Fruit fly (Drosophila melanogaster) whole organism, embryonic: ENCODE results near the gene CG42822.

ENCODE experiments used
- Atf-2 ChIP-seq: fragments of 200-800 bp; sonication (Bioruptor generic); optimal IDR thresholded peaks from 2 replicates; lab custom pipeline; 2016; ENCODE audit warnings: missing biosample characterization, missing genetic modification characterization
- Bteb2 ChIP-seq: fragments of 200-800 bp; sonication (Bioruptor generic); optimal IDR thresholded peaks from 2 replicates; lab custom pipeline; 2016; ENCODE audit warnings: missing biosample characterization, missing genetic modification characterization
- CG1024 ChIP-seq: fragments of 200-800 bp; sonication (Bioruptor generic); IDR thresholded peaks from 2 replicates; pipeline ENCODE4 v1.3.6; 2022; ENCODE audit warnings: missing biosample characterization, missing genetic modification characterization
- CG10366 ChIP-seq: fragments of 200-800 bp; sonication (Bioruptor generic); IDR thresholded peaks from 2 replicates; pipeline ENCODE4 v1.3.6; 2022; ENCODE audit warnings: missing biosample characterization, missing genetic modification characterization
- CG10462 ChIP-seq: fragments of 200-800 bp; sonication (Bioruptor generic); optimal IDR thresholded peaks from 2 replicates; lab custom pipeline; 2016; ENCODE audit warnings: missing biosample characterization, missing genetic modification characterization
- CG10959 ChIP-seq: fragments of 200-800 bp; sonication (Bioruptor generic); IDR thresholded peaks from 2 replicates; pipeline ENCODE4 v1.3.6; 2022; ENCODE audit warnings: missing biosample characterization, missing genetic modification characterization
- CG10979 ChIP-seq: fragments of 200-800 bp; sonication (Bioruptor generic); optimal IDR thresholded peaks from 2 replicates; lab custom pipeline; 2018; ENCODE audit warnings: missing biosample characterization, mild to moderate bottlenecking, missing genetic modification characterization, moderate library complexity
- CG11247 ChIP-seq: fragments of 200-800 bp; sonication (Bioruptor generic); IDR thresholded peaks from 2 replicates; pipeline ENCODE4 v1.3.6; 2022; ENCODE audit warnings: missing biosample characterization, missing genetic modification characterization
- CG11695 ChIP-seq: fragments of 200-800 bp; sonication (Bioruptor generic); IDR thresholded peaks from 3 replicates; pipeline ENCODE4 v1.3.6; 2022; ENCODE audit warnings: missing biosample characterization, missing genetic modification characterization
- CG12104 ChIP-seq: fragments of 200-800 bp; sonication (Bioruptor generic); optimal IDR thresholded peaks from 3 replicates; lab custom pipeline; 2016; ENCODE audit warnings: missing biosample characterization, missing genetic modification characterization
- CG12155 ChIP-seq: fragments of 200-800 bp; sonication (Bioruptor generic); optimal IDR thresholded peaks from 3 replicates; lab custom pipeline; 2016; ENCODE audit warnings: missing biosample characterization, missing genetic modification characterization
- CG14050 ChIP-seq: fragments of 200-800 bp; sonication (Bioruptor generic); IDR thresholded peaks from 3 replicates; pipeline ENCODE4 v1.3.6; 2022; ENCODE audit warnings: missing biosample characterization, missing genetic modification characterization
- CG15269 ChIP-seq: fragments of 200-800 bp; sonication (Bioruptor generic); optimal IDR thresholded peaks from 2 replicates; lab custom pipeline; 2018; ENCODE audit warnings: missing biosample characterization, mild to moderate bottlenecking, missing genetic modification characterization, moderate library complexity
- CG17802 ChIP-seq: fragments of 200-800 bp; sonication (Bioruptor generic); optimal IDR thresholded peaks from 2 replicates; lab custom pipeline; 2018; ENCODE audit warnings: missing biosample characterization, mild to moderate bottlenecking, missing genetic modification characterization, moderate library complexity
- CG17829 ChIP-seq: fragments of 200-800 bp; optimal IDR thresholded peaks from 2 replicates; lab custom pipeline; 2019; ENCODE audit warnings: missing biosample characterization, mild to moderate bottlenecking, missing genetic modification characterization, moderate library complexity
- CG2712 ChIP-seq: fragments of 200-800 bp; optimal IDR thresholded peaks from 3 replicates; lab custom pipeline; 2019; ENCODE audit warnings: missing biosample characterization, mild to moderate bottlenecking, missing genetic modification characterization, moderate library complexity
- CG30431 ChIP-seq: fragments of 200-800 bp; sonication (Bioruptor generic); optimal IDR thresholded peaks from 2 replicates; lab custom pipeline; 2017; ENCODE audit warnings: missing biosample characterization, missing genetic modification characterization
- CG3163 ChIP-seq: fragments of 200-800 bp; sonication (Bioruptor generic); optimal IDR thresholded peaks from 3 replicates; lab custom pipeline; 2016; ENCODE audit warnings: missing biosample characterization, missing genetic modification characterization
- CG9817 ChIP-seq: fragments of 200-800 bp; sonication (Bioruptor generic); optimal IDR thresholded peaks from 2 replicates; lab custom pipeline; 2018; ENCODE audit warnings: missing biosample characterization, mild to moderate bottlenecking, missing genetic modification characterization, moderate library complexity
- CG9876 ChIP-seq: fragments of 200-800 bp; sonication (Bioruptor generic); optimal IDR thresholded peaks from 2 replicates; lab custom pipeline; 2016; ENCODE audit warnings: missing biosample characterization, missing genetic modification characterization
- CG9932 ChIP-seq: fragments of 200-800 bp; sonication (Bioruptor generic); IDR thresholded peaks from 2 replicates; pipeline ENCODE4 v1.3.6; 2022; ENCODE audit warnings: missing biosample characterization, missing genetic modification characterization
- Doc3 ChIP-seq: fragments of 200-800 bp; sonication (Bioruptor generic); IDR thresholded peaks from 3 replicates; pipeline ENCODE4 v1.3.6; 2022; ENCODE audit warnings: missing biosample characterization, missing genetic modification characterization; ENCODE audit not compliant: partially characterized antibody
- Dp ChIP-seq: fragments of 200-800 bp; sonication (Bioruptor generic); optimal IDR thresholded peaks from 2 replicates; lab custom pipeline; 2018; ENCODE audit warnings: missing biosample characterization, mild to moderate bottlenecking, missing genetic modification characterization, moderate library complexity
- ERR ChIP-seq: fragments of 200-800 bp; sonication (Bioruptor generic); optimal IDR thresholded peaks from 2 replicates; lab custom pipeline; 2016; ENCODE audit warnings: missing biosample characterization, missing genetic modification characterization
- Ets65A ChIP-seq: fragments of 200-800 bp; sonication (Bioruptor generic); peaks from one replicate; lab custom pipeline; 2016; ENCODE audit warnings: missing biosample characterization, missing genetic modification characterization
- GATAe ChIP-seq: fragments of 200-800 bp; sonication (Bioruptor generic); conservative IDR thresholded peaks from 2 replicates; pipeline ENCODE4 v1.3.6; 2022; ENCODE audit warnings: missing biosample characterization, missing genetic modification characterization
- HLH4C ChIP-seq: fragments of 200-800 bp; sonication (Bioruptor generic); IDR thresholded peaks from 3 replicates; pipeline ENCODE4 v1.3.6; 2022; ENCODE audit warnings: missing biosample characterization, missing genetic modification characterization; ENCODE audit not compliant: partially characterized antibody
- Hsf ChIP-seq: fragments of 200-800 bp; sonication (Bioruptor generic); optimal IDR thresholded peaks from 3 replicates; lab custom pipeline; 2016; ENCODE audit warnings: missing biosample characterization, missing genetic modification characterization
- Lpt ChIP-seq: fragments of >200 bp; optimal IDR thresholded peaks from 2 replicates; lab custom pipeline; 2018; ENCODE audit warnings: missing biosample characterization, missing genetic modification characterization
- MESR4 ChIP-seq: fragments of 200-800 bp; sonication (Bioruptor generic); optimal IDR thresholded peaks from 2 replicates; lab custom pipeline; 2018; ENCODE audit warnings: missing biosample characterization, mild to moderate bottlenecking, missing genetic modification characterization, moderate library complexity
- Meics ChIP-seq: fragments of 200-800 bp; sonication (Bioruptor generic); optimal IDR thresholded peaks from 2 replicates; lab custom pipeline; 2017; ENCODE audit warnings: missing biosample characterization, mild to moderate bottlenecking, missing genetic modification characterization
- Mrtf ChIP-seq: fragments of 200-800 bp; sonication (Bioruptor generic); IDR thresholded peaks from 3 replicates; pipeline ENCODE4 v1.3.6; 2022; ENCODE audit warnings: missing biosample characterization, missing genetic modification characterization
- Myb ChIP-seq: fragments of 200-800 bp; sonication (Bioruptor generic); optimal IDR thresholded peaks from 2 replicates; lab custom pipeline; 2016; ENCODE audit warnings: missing biosample characterization, missing genetic modification characterization
- Nf-YC ChIP-seq: fragments of 200-800 bp; optimal IDR thresholded peaks from 3 replicates; lab custom pipeline; 2019; ENCODE audit warnings: missing biosample characterization, mild to moderate bottlenecking, missing genetic modification characterization, moderate library complexity
- Spps ChIP-seq: fragments of 200-800 bp; sonication (Bioruptor generic); optimal IDR thresholded peaks from 2 replicates; lab custom pipeline; 2018; ENCODE audit warnings: missing biosample characterization, mild to moderate bottlenecking, missing genetic modification characterization
- Xrp1 ChIP-seq: fragments of 200-800 bp; sonication (Bioruptor generic); IDR thresholded peaks from 2 replicates; pipeline ENCODE4 v1.3.6; 2022; ENCODE audit warnings: missing biosample characterization, missing genetic modification characterization
- bowl ChIP-seq: fragments of 200-800 bp; sonication (Bioruptor generic); IDR thresholded peaks from 2 replicates; pipeline ENCODE4 v1.3.6; 2022; ENCODE audit warnings: missing biosample characterization, missing genetic modification characterization
- chinmo ChIP-seq: fragments of 200-800 bp; sonication (Bioruptor generic); IDR thresholded peaks from 4 replicates; pipeline ENCODE4 v1.3.6; 2022; ENCODE audit warnings: missing biosample characterization, missing genetic modification characterization; ENCODE audit not compliant: partially characterized antibody
- crc ChIP-seq: fragments of 200-800 bp; sonication (Bioruptor generic); optimal IDR thresholded peaks from 2 replicates; lab custom pipeline; 2016; ENCODE audit warnings: missing biosample characterization, missing genetic modification characterization
- dpn ChIP-seq, 2 experiments: fragments of 200-800 bp; sonication (Bioruptor generic); optimal IDR thresholded peaks; 3 replicates each; lab custom pipeline; 2016; ENCODE audit warnings: missing biosample characterization in 2 of 2, missing genetic modification characterization in 2 of 2
- gem ChIP-seq: fragments of 200-800 bp; sonication (Bioruptor generic); optimal IDR thresholded peaks from 2 replicates; lab custom pipeline; 2019; ENCODE audit warnings: missing biosample characterization, mild to moderate bottlenecking, missing genetic modification characterization, moderate library complexity
- kay ChIP-seq: fragments of 200-800 bp; sonication (Bioruptor generic); optimal IDR thresholded peaks from 2 replicates; lab custom pipeline; 2016; ENCODE audit warnings: missing biosample characterization, missing genetic modification characterization
- klu ChIP-seq: fragments of 200-800 bp; sonication (Bioruptor generic); IDR thresholded peaks from 2 replicates; pipeline ENCODE4 v1.3.6; 2022; ENCODE audit warnings: missing biosample characterization, missing genetic modification characterization
- lab ChIP-seq: fragments of 200-800 bp; sonication (Bioruptor generic); optimal IDR thresholded peaks from 3 replicates; lab custom pipeline; 2017; ENCODE audit warnings: missing biosample characterization, missing genetic modification characterization, mild to moderate bottlenecking, moderate library complexity, missing genetic modification reagents
- prd ChIP-seq, 3 experiments: fragments of >200 bp in 2 of 3; fragments of 200-800 bp in 1 of 3; sonication (Bioruptor generic) in 1 of 3; optimal IDR thresholded peaks in 2 of 3; IDR thresholded peaks in 1 of 3; 2 replicates in 2 of 3; 3 replicates in 1 of 3; pipeline versions ENCODE4 v1.3.6 to Lab custom; 2017 to 2022; ENCODE audit warnings: missing biosample characterization in 1 of 3, missing genetic modification characterization in 1 of 3
- schlank ChIP-seq: fragments of 200-800 bp; sonication (Bioruptor generic); optimal IDR thresholded peaks from 2 replicates; lab custom pipeline; 2018; ENCODE audit warnings: missing biosample characterization, mild to moderate bottlenecking, missing genetic modification characterization
- sim ChIP-seq: fragments of 200-800 bp; sonication (Bioruptor generic); IDR thresholded peaks from 2 replicates; pipeline ENCODE4 v1.3.6; 2022; ENCODE audit warnings: missing biosample characterization, missing genetic modification characterization
- ssp ChIP-seq: fragments of 200-800 bp; sonication (Bioruptor generic); IDR thresholded peaks from 2 replicates; pipeline ENCODE4 v1.3.6; 2022; ENCODE audit warnings: missing biosample characterization, missing genetic modification characterization
- tgo ChIP-seq: fragments of 200-800 bp; sonication (Bioruptor generic); IDR thresholded peaks from 3 replicates; pipeline ENCODE4 v1.3.6; 2022; ENCODE audit warnings: missing biosample characterization, missing genetic modification characterization
- tin ChIP-seq: fragments of 200-800 bp; sonication (Bioruptor generic); optimal IDR thresholded peaks from 3 replicates; lab custom pipeline; 2016; ENCODE audit warnings: missing biosample characterization, missing genetic modification characterization
- tx ChIP-seq: fragments of 200-800 bp; sonication (Bioruptor generic); optimal IDR thresholded peaks from 2 replicates; lab custom pipeline; 2016; ENCODE audit warnings: missing biosample characterization, missing genetic modification characterization

Gene CG42822

dm6 chr3R:17401289-17401752 lies 12.4 kb upstream of the CG42822 start (continued):
- TF ChIP-seq Doc3 (GFP tag; lab: Robert Waterston, UW) (peak; percentile 51; the same call in 2 of the 3 replicates), tin (GFP tag; lab: Kevin White, UChicago) (no peak), Spps (tag; lab: Kevin White, UChicago) (no peak), ssp (peak; percentile 97), CG9817 (peak; percentile 54), CG9932 (GFP tag; lab: Robert Waterston, UW) (peak; percentile 78), CG14050 (peak; percentile 11; the same call in 1 of the 3 replicates), CG1024 (GFP tag; lab: Robert Waterston, UW) (peak; percentile 71), CG30431 (GFP tag; lab: Kevin White, UChicago) (no peak), chinmo (peak; percentile 96), Atf-2 (peak; percentile 47), Ets65A (GFP tag; lab: Kevin White, UChicago) (no peak), GATAe (GFP tag; lab: Robert Waterston, UW) (peak; percentile 14; the same call in 1 of the 2 replicates), CG10366 (GFP tag; lab: Robert Waterston, UW) (no peak; the same call in 1 of the 2 replicates), tx (peak; percentile 44), CG12104 (GFP tag; lab: Kevin White, UChicago) (peak; percentile 17), CG9876 (peak; percentile 52), Myb (peak; percentile 49), sim (GFP tag; lab: Robert Waterston, UW) (no peak), CG17802 (tag; lab: Kevin White, UChicago) (peak; percentile 66), MESR4 (GFP tag; lab: Kevin White, UChicago) (peak; percentile 56), kay (peak; percentile 30), CG11247 (GFP tag; lab: Robert Waterston, UW) (peak; percentile 36; the same call in 1 of the 2 replicates), dpn (GFP tag; optimal IDR thresholded peaks at IDR 0.05; lab: Kevin White, UChicago) (peak; percentile 61 to 70), tgo (GFP tag; lab: Robert Waterston, UW) (peak; percentile 40; the same call in 1 of the 3 replicates), CG12155 (GFP tag; lab: Kevin White, UChicago) (peak; percentile 53), CG10979 (tag; lab: Kevin White, UChicago) (no peak), HLH4C (GFP tag; lab: Robert Waterston, UW) (peak; percentile 82), CG10462 (GFP tag; lab: Kevin White, UChicago) (no peak), bowl (no peak), klu (no peak), ERR (GFP tag; lab: Kevin White, UChicago) (peak; percentile 15), gem (tag; lab: Kevin White, UChicago) (peak; percentile 80), Nf-YC (tag; lab: Kevin White, UChicago) (peak; percentile 50), Meics (GFP tag; lab: Kevin White, UChicago) (peak; percentile 33), CG15269 (tag; lab: Kevin White, UChicago) (peak; percentile 49), crc (GFP tag; lab: Kevin White, UChicago) (peak; percentile 16), Bteb2 (GFP tag; lab: Kevin White, UChicago) (peak; percentile 75), CG10959 (GFP tag; lab: Robert Waterston, UW) (no peak), CG2712 (peak; percentile 52), Mrtf (GFP tag; lab: Robert Waterston, UW) (no peak), lab (GFP tag; lab: Kevin White, UChicago) (peak; percentile 13), Dp (GFP tag; lab: Kevin White, UChicago) (peak; percentile 57), CG11695 (GFP tag; lab: Robert Waterston, UW) (0 out of 3 replicates have a peak, but pooled peaks have one; percentile 44), CG3163 (GFP tag; lab: Kevin White, UChicago) (peak; percentile 36), prd (optimal IDR thresholded peaks at IDR 0.05; lab: Kevin White, UChicago) (no peak), prd (GFP tag; IDR thresholded peaks at IDR 0.05; lab: Robert Waterston, UW) (peak; percentile 59), Lpt (GFP tag; lab: Kevin White, UChicago) (no peak), Hsf (peak; percentile 82), Xrp1 (GFP tag; lab: Robert Waterston, UW) (peak; percentile 17; the same call in 1 of the 2 replicates), schlank (tag; lab: Kevin White, UChicago) (peak; percentile 13), CG17829 (peak; percentile 48)
